Worm (Caenorhabditis elegans) whole organism, L4 larva: ENCODE measurements around the gene cyp-14A3.

Experiments
- F44E2.7 ChIP-seq: fragments of 200-800 bp; sonication (Bioruptor generic); IDR thresholded peaks from 2 replicates; pipeline ENCODE4 v2.1.2; 2022; ENCODE audit warnings: missing genetic modification characterization, missing compliant biosample characterization
- T26A8.4 ChIP-seq: fragments of 200-800 bp; sonication (Bioruptor generic); IDR thresholded peaks from 2 replicates; pipeline ENCODE4 v1.3.6; 2022; ENCODE audit warnings: missing genetic modification characterization, missing compliant biosample characterization
- Y105C5A.15 ChIP-seq: fragments of 200-800 bp; sonication (Bioruptor generic); IDR thresholded peaks from 2 replicates; pipeline ENCODE4 v1.3.6; 2022; ENCODE audit warnings: missing genetic modification characterization, missing compliant biosample characterization
- ZK337.2 ChIP-seq: fragments of 200-800 bp; sonication (Bioruptor generic); IDR thresholded peaks from 2 replicates; pipeline ENCODE4 v1.3.6; 2022; ENCODE audit warnings: missing genetic modification reagents, missing genetic modification characterization, missing compliant biosample characterization
- aha-1 ChIP-seq: fragments of 150-350 bp; peaks from one replicate; lab custom pipeline; 2014; ENCODE audit warnings: missing biosample characterization, missing genetic modification characterization
- arid-1 ChIP-seq: fragments of 200-800 bp; sonication (Bioruptor generic); conservative IDR thresholded peaks from 2 replicates; pipeline ENCODE4 v1.3.6; 2022; ENCODE audit warnings: missing genetic modification reagents, missing genetic modification characterization, missing compliant biosample characterization
- ceh-20 ChIP-seq: fragments of 200-800 bp; sonication (Bioruptor generic); IDR thresholded peaks from 2 replicates; pipeline ENCODE4 v1.3.6; 2022; ENCODE audit warnings: missing genetic modification reagents, missing genetic modification characterization, missing compliant biosample characterization
- ceh-28 ChIP-seq: fragments of 150-350 bp; optimal IDR thresholded peaks from 2 replicates; lab custom pipeline; 2014; ENCODE audit warnings: missing biosample characterization, missing genetic modification reagents, missing genetic modification characterization
- ceh-32 ChIP-seq: sonication (generic microtip); optimal IDR thresholded peaks from 2 replicates; lab custom pipeline; 2016; ENCODE audit warnings: mild to moderate bottlenecking, missing genetic modification characterization, missing compliant biosample characterization; ENCODE audit not compliant: poor library complexity
- ceh-62 ChIP-seq: sonication (generic microtip); optimal IDR thresholded peaks from 2 replicates; lab custom pipeline; 2017; ENCODE audit warnings: missing biosample characterization, missing genetic modification characterization
- ctbp-1 ChIP-seq: fragments of 200-800 bp; sonication (Bioruptor generic); IDR thresholded peaks from 2 replicates; pipeline ENCODE4 v1.3.6; 2022; ENCODE audit warnings: missing genetic modification reagents, missing genetic modification characterization, missing compliant biosample characterization
- daf-16 ChIP-seq, 3 experiments: sonication (generic microtip); optimal IDR thresholded peaks; 2 replicates each; lab custom pipeline; 2016 to 2017; ENCODE audit warnings: missing genetic modification characterization in 3 of 3, missing genetic modification reagents in 3 of 3, mild to moderate bottlenecking in 2 of 3, missing compliant biosample characterization in 2 of 3, missing biosample characterization in 1 of 3, moderate library complexity in 1 of 3
- daf-8 ChIP-seq: fragments of 200-800 bp; sonication (Bioruptor generic); IDR thresholded peaks from 2 replicates; pipeline ENCODE4 v1.3.6; 2022; ENCODE audit warnings: missing genetic modification characterization, missing compliant biosample characterization
- dmd-6 ChIP-seq: fragments of 200-800 bp; sonication (Bioruptor generic); IDR thresholded peaks from 2 replicates; pipeline ENCODE4 v1.3.6; 2022; ENCODE audit warnings: missing genetic modification reagents, missing genetic modification characterization, missing compliant biosample characterization
- dpl-1 ChIP-seq: fragments of 150-350 bp; optimal IDR thresholded peaks from 2 replicates; lab custom pipeline; 2014; ENCODE audit warnings: missing biosample characterization, missing genetic modification reagents, missing genetic modification characterization
- dve-1 ChIP-seq: sonication (generic microtip); optimal IDR thresholded peaks from 2 replicates; lab custom pipeline; 2017; ENCODE audit warnings: antibody characterized with exemption, mild to moderate bottlenecking, missing genetic modification characterization, missing compliant biosample characterization; ENCODE audit not compliant: insufficient read depth
- egl-27 ChIP-seq: sonication (generic microtip); optimal IDR thresholded peaks from 3 replicates; lab custom pipeline; 2017; ENCODE audit warnings: missing biosample characterization, missing genetic modification reagents, missing genetic modification characterization
- hif-1 ChIP-seq, 2 experiments: sonication (generic microtip); optimal IDR thresholded peaks; 2 replicates each; lab custom pipeline; 2016 to 2017; ENCODE audit warnings: missing compliant biosample characterization in 2 of 2, missing genetic modification characterization in 2 of 2, missing genetic modification reagents in 2 of 2, missing genotype in 2 of 2, mild to moderate bottlenecking in 1 of 2
- hlh-11 ChIP-seq: fragments of 200-800 bp; sonication (Bioruptor generic); optimal IDR thresholded peaks from 2 replicates; lab custom pipeline; 2018; ENCODE audit warnings: mild to moderate bottlenecking, missing genetic modification characterization, missing compliant biosample characterization
- hlh-30 ChIP-seq: sonication (generic microtip); optimal IDR thresholded peaks from 2 replicates; lab custom pipeline; 2017; ENCODE audit warnings: antibody characterized with exemption, mild to moderate bottlenecking, missing genetic modification characterization, missing compliant biosample characterization; ENCODE audit not compliant: insufficient read depth
- jun-1 ChIP-seq: fragments of 150-350 bp; optimal IDR thresholded peaks from 2 replicates; lab custom pipeline; 2014; ENCODE audit warnings: missing biosample characterization, missing genetic modification reagents, missing genetic modification characterization
- lin-1 ChIP-seq: fragments of 200-800 bp; sonication (Bioruptor generic); IDR thresholded peaks from 2 replicates; pipeline ENCODE4 v1.3.6; 2022; ENCODE audit warnings: missing genetic modification reagents, missing genetic modification characterization, missing compliant biosample characterization
- lsy-2 ChIP-seq, 2 experiments: fragments of 150-350 bp in 1 of 2; sonication (generic microtip) in 1 of 2; optimal IDR thresholded peaks; 2 replicates each; lab custom pipeline; 2014 to 2017; ENCODE audit warnings: missing biosample characterization in 2 of 2, missing genetic modification characterization in 2 of 2
- mdl-1 ChIP-seq, 2 experiments: fragments of 150-350 bp in 1 of 2; sonication (generic microtip) in 1 of 2; optimal IDR thresholded peaks; 2 replicates each; lab custom pipeline; 2014 to 2017; ENCODE audit warnings: missing biosample characterization in 2 of 2, missing genetic modification characterization in 2 of 2
- mep-1 ChIP-seq: fragments of 150-350 bp; sonication (generic microtip); optimal IDR thresholded peaks from 3 replicates; lab custom pipeline; 2014; ENCODE audit warnings: missing biosample characterization, missing genetic modification characterization
- mes-2 ChIP-seq: sonication (generic microtip); optimal IDR thresholded peaks from 2 replicates; lab custom pipeline; 2016; ENCODE audit warnings: missing genotype, mild to moderate bottlenecking, missing genetic modification characterization, missing compliant biosample characterization; ENCODE audit not compliant: poor library complexity, severe bottlenecking
- mxl-3 ChIP-seq: fragments of 200-800 bp; sonication (Bioruptor generic); optimal IDR thresholded peaks from 2 replicates; lab custom pipeline; 2018; ENCODE audit warnings: mild to moderate bottlenecking, missing genetic modification characterization, missing compliant biosample characterization
- nhr-10 ChIP-seq: fragments of 150-350 bp; optimal IDR thresholded peaks from 2 replicates; lab custom pipeline; 2014; ENCODE audit warnings: missing biosample characterization, missing genetic modification characterization
- nhr-102 ChIP-seq: sonication (generic microtip); optimal IDR thresholded peaks from 2 replicates; lab custom pipeline; 2016; ENCODE audit warnings: mild to moderate bottlenecking, missing genetic modification characterization, moderate library complexity, missing compliant biosample characterization
- nhr-25 ChIP-seq: sonication (generic microtip); optimal IDR thresholded peaks from 2 replicates; lab custom pipeline; 2017; ENCODE audit warnings: missing genetic modification characterization, mild to moderate bottlenecking, missing compliant biosample characterization, antibody characterized with exemption, moderate library complexity, borderline replicate concordance; ENCODE audit not compliant: insufficient read depth
- nhr-28 ChIP-seq: fragments of 150-350 bp; optimal IDR thresholded peaks from 2 replicates; lab custom pipeline; 2014; ENCODE audit warnings: missing biosample characterization, missing genetic modification characterization
- nhr-42 ChIP-seq: fragments of 200-800 bp; sonication (Bioruptor generic); IDR thresholded peaks from 2 replicates; pipeline ENCODE4 v1.3.6; 2022; ENCODE audit warnings: missing genetic modification characterization, missing compliant biosample characterization
- nhr-48 ChIP-seq: sonication (generic microtip); optimal IDR thresholded peaks from 2 replicates; lab custom pipeline; 2016; ENCODE audit warnings: mild to moderate bottlenecking, missing genetic modification characterization, missing compliant biosample characterization
- nhr-6 ChIP-seq: fragments of 150-350 bp; optimal IDR thresholded peaks from 2 replicates; lab custom pipeline; 2014; ENCODE audit warnings: missing biosample characterization, missing genetic modification characterization
- nhr-76 ChIP-seq: fragments of 150-350 bp; optimal IDR thresholded peaks from 2 replicates; lab custom pipeline; 2014; ENCODE audit warnings: missing biosample characterization, missing genetic modification characterization
- nhr-77 ChIP-seq: fragments of 150-350 bp; optimal IDR thresholded peaks from 2 replicates; lab custom pipeline; 2014; ENCODE audit warnings: missing biosample characterization, missing genetic modification characterization
- pha-4 ChIP-seq, 2 experiments: fragments of 150-350 bp in 1 of 2; fragments of 200-800 bp in 1 of 2; sonication (Bioruptor generic) in 1 of 2; IDR thresholded peaks in 1 of 2; optimal IDR thresholded peaks in 1 of 2; 2 replicates each; pipeline versions ENCODE4 v1.3.6 to Lab custom; 2014 to 2022; ENCODE audit warnings: missing genetic modification characterization in 2 of 2, missing genetic modification reagents in 2 of 2, missing biosample characterization in 1 of 2, missing compliant biosample characterization in 1 of 2
- php-3 ChIP-seq: fragments of 200-800 bp; sonication (Bioruptor generic); IDR thresholded peaks from 2 replicates; pipeline ENCODE4 v1.3.6; 2022; ENCODE audit warnings: missing genetic modification reagents, missing genetic modification characterization, missing compliant biosample characterization
- rbr-2 ChIP-seq: sonication (generic microtip); optimal IDR thresholded peaks from 2 replicates; lab custom pipeline; 2016; ENCODE audit warnings: missing genotype, missing genetic modification characterization, missing compliant biosample characterization
- sdz-12 ChIP-seq: fragments of 200-800 bp; sonication (Bioruptor generic); optimal IDR thresholded peaks from 2 replicates; lab custom pipeline; 2018; ENCODE audit warnings: mild to moderate bottlenecking, missing genetic modification characterization, missing compliant biosample characterization
- snpc-1.2 ChIP-seq: fragments of 200-800 bp; sonication (Bioruptor generic); IDR thresholded peaks from 2 replicates; pipeline ENCODE4 v1.3.6; 2022; ENCODE audit warnings: missing genetic modification reagents, missing genetic modification characterization, missing compliant biosample characterization
- unc-130 ChIP-seq: sonication (generic microtip); optimal IDR thresholded peaks from 2 replicates; lab custom pipeline; 2016; ENCODE audit warnings: missing genetic modification reagents, missing genetic modification characterization, missing compliant biosample characterization
- unc-62 ChIP-seq, 3 experiments: fragments of 150-350 bp in 1 of 3; sonication (generic microtip); optimal IDR thresholded peaks in 2 of 3; peaks in 1 of 3; 1 replicate in 1 of 3; 2 replicates in 2 of 3; lab custom pipeline; 2014 to 2017; ENCODE audit warnings: missing biosample characterization in 3 of 3, missing genetic modification characterization in 3 of 3, missing genetic modification reagents in 3 of 3, missing genotype in 1 of 3
- zfp-2 ChIP-seq: sonication (generic microtip); optimal IDR thresholded peaks from 2 replicates; lab custom pipeline; 2016; ENCODE audit warnings: mild to moderate bottlenecking, missing genetic modification characterization, missing compliant biosample characterization
- zfp-3 ChIP-seq: fragments of 200-800 bp; sonication (Bioruptor generic); conservative IDR thresholded peaks from 2 replicates; pipeline ENCODE4 v1.3.6; 2022; ENCODE audit warnings: missing genetic modification reagents, missing genetic modification characterization, missing compliant biosample characterization
- ztf-7 ChIP-seq: fragments of 150-350 bp; optimal IDR thresholded peaks from 2 replicates; lab custom pipeline; 2014; ENCODE audit warnings: missing biosample characterization, missing genetic modification characterization

Gene cyp-14A3

ce11 chrX:13251354-13251843 is 22.6 kb downstream of the cyp-14A3 start (continued):
- TF ChIP-seq dpl-1 (GFP tag; lab: Kevin White, UChicago) (no peak), T26A8.4 (GFP tag; lab: Robert Waterston, UW) (peak; percentile 52), hlh-11 (tag; lab: Kevin White, UChicago) (peak; percentile 86), sdz-12 (GFP tag; lab: Kevin White, UChicago) (no peak), nhr-48 (peak; percentile 22), ctbp-1 (GFP tag; lab: Robert Waterston, UW) (0 out of 2 replicates have a peak, but pooled peaks have one; percentile 46), egl-27 (tag; lab: Kevin White, UChicago) (no peak), pha-4 (GFP tag; IDR thresholded peaks at IDR 0.05; lab: Robert Waterston, UW) (no peak), pha-4 (tag; optimal IDR thresholded peaks at IDR 0.05; lab: Kevin White, UChicago) (peak; percentile 49), ceh-62 (tag; lab: Kevin White, UChicago) (no peak), daf-16 (GFP tag; optimal IDR thresholded peaks at IDR 0.05; lab: Kevin White, UChicago) (peak in 1 of 2 experiments; percentile 57), daf-16 (tag; optimal IDR thresholded peaks at IDR 0.05; lab: Kevin White, UChicago) (peak; percentile 77), zfp-3 (GFP tag; lab: Robert Waterston, UW) (no peak), dmd-6 (GFP tag; lab: Robert Waterston, UW) (peak; percentile 74), arid-1 (GFP tag; lab: Robert Waterston, UW) (peak; percentile 44; the same call in 1 of the 2 replicates), nhr-10 (tag; lab: Kevin White, UChicago) (peak; percentile 73), nhr-77 (peak; percentile 55), aha-1 (tag; lab: Kevin White, UChicago) (peak; percentile 50), ceh-20 (GFP tag; lab: Robert Waterston, UW) (no peak), hif-1 (tag; optimal IDR thresholded peaks at IDR 0.05; lab: Kevin White, UChicago) (peak in 1 of 2 experiments; percentile 69)

DNA sequence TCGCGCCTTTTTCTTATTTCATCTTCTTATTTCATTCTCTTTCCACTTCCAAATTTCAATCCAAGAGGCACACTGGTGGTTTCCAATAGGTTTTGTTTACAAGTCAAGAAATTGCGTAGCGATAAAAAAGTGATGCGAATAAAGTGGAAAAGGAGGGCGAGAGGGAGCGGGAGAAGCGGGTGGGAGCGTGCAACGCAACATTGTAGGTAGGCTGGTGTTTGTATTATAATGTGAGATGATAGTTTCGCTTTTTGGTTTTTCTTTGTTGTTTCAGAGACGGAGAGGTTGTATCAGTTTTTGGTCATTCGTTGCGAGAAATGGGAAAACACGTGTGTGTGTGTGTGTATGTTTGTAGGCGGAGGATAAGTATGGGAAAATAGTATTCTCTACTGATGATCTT is 23.8 kb downstream of the cyp-14A3 start:
- TF ChIP-seq nhr-77 (peak; percentile 78), unc-130 (no peak), mep-1 (peak; percentile 78), jun-1 (no peak), php-3 (0 out of 2 replicates have a peak, but pooled peaks have one; percentile 44), nhr-25 (tag; lab: Kevin White, UChicago) (peak; percentile 53), snpc-1.2 (GFP tag; lab: Robert Waterston, UW) (no peak), zfp-2 (tag; lab: Kevin White, UChicago) (no peak), hlh-30 (peak; percentile 84), unc-62 (GFP tag; optimal IDR thresholded peaks at IDR 0.05 in 1 of 2; lab: Kevin White, UChicago) (peak in 1 of 2 experiments; percentile 33), unc-62 (tag; optimal IDR thresholded peaks at IDR 0.05; lab: Kevin White, UChicago) (no peak), lin-1 (GFP tag; lab: Robert Waterston, UW) (no peak), daf-8 (GFP tag; lab: Robert Waterston, UW) (no peak), arid-1 (GFP tag; lab: Robert Waterston, UW) (0 out of 2 replicates have a peak, but pooled peaks have one; percentile 29), nhr-76 (tag; lab: Kevin White, UChicago) (no peak), nhr-28 (tag; lab: Kevin White, UChicago) (peak; percentile 95), Y105C5A.15 (GFP tag; lab: Robert Waterston, UW) (no peak), ztf-7 (tag; lab: Kevin White, UChicago) (no peak), rbr-2 (no peak), mxl-3 (GFP tag; lab: Kevin White, UChicago) (peak; percentile 78), nhr-102 (tag; lab: Kevin White, UChicago) (peak; percentile 28), nhr-6 (tag; lab: Kevin White, UChicago) (peak; percentile 6), mes-2 (tag; lab: Kevin White, UChicago) (peak; percentile 64), mdl-1 (tag; optimal IDR thresholded peaks at IDR 0.05; lab: Kevin White, UChicago) (peak; percentile 38 to 90), ceh-32 (tag; lab: Kevin White, UChicago) (no peak), ZK337.2 (GFP tag; lab: Robert Waterston, UW) (no peak), ceh-20 (GFP tag; lab: Robert Waterston, UW) (no peak), F44E2.7 (GFP tag; lab: Robert Waterston, UW) (no peak), dve-1 (tag; lab: Kevin White, UChicago) (peak; percentile 92), nhr-10 (tag; lab: Kevin White, UChicago) (peak; percentile 86), aha-1 (tag; lab: Kevin White, UChicago) (peak; percentile 98), ceh-28 (no peak), nhr-42 (GFP tag; lab: Robert Waterston, UW) (0 out of 2 replicates have a peak, but pooled peaks have one; percentile 15), lsy-2 (tag; optimal IDR thresholded peaks at IDR 0.05; lab: Kevin White, UChicago) (peak in 1 of 2 experiments; percentile 48)
